Fruit fly (Drosophila melanogaster) S2 (cell line): Measurements from ENCODE around the gene regucalcin.

Experiments used
- CG8478 ChIP-seq: fragments of >200 bp; optimal IDR thresholded peaks from 2 replicates; lab custom pipeline; 2018
- CTCF ChIP-seq, 2 experiments: fragments of >200 bp; optimal IDR thresholded peaks; 2 replicates each; lab custom pipeline; 2018

regucalcin gene

dm6 chrX:12013098-12013493, 919 bp downstream of the regucalcin start:
- TF ChIP-seq CG8478 (no peak), CTCF (optimal IDR thresholded peaks at IDR 0.05; lab: Kevin White, UChicago) (no peak)

DNA sequence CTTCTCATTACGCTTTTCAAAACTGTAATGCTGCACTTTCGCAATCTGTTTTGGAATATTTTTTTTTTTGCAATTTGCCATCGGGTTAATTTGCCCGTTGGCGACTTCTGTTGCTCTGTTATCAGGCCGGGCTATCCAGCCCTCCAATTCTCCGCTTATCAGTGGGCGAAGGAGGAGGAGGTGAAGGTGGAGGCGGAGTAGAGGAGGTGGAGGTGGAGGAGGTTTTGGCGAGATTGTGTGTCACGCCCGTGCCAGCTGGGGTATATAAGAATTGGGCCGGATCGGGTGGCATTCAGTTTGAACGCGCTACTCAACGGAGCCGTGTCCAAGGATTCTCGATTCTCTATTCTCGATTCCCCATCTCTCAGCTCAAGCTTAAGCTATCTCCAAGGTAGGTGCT, 2.0 kb downstream of the regucalcin start:
- TF ChIP-seq CG8478: no peak
- no peak for TF ChIP-seq CTCF (optimal IDR thresholded peaks at IDR 0.05; lab: Kevin White, UChicago)

dm6 chrX:12014800-12015389, 2.7 kb downstream of the regucalcin start:
- TF ChIP-seq CTCF (optimal IDR thresholded peaks at IDR 0.05; lab: Kevin White, UChicago): no peak
- no peak for TF ChIP-seq CG8478

DNA sequence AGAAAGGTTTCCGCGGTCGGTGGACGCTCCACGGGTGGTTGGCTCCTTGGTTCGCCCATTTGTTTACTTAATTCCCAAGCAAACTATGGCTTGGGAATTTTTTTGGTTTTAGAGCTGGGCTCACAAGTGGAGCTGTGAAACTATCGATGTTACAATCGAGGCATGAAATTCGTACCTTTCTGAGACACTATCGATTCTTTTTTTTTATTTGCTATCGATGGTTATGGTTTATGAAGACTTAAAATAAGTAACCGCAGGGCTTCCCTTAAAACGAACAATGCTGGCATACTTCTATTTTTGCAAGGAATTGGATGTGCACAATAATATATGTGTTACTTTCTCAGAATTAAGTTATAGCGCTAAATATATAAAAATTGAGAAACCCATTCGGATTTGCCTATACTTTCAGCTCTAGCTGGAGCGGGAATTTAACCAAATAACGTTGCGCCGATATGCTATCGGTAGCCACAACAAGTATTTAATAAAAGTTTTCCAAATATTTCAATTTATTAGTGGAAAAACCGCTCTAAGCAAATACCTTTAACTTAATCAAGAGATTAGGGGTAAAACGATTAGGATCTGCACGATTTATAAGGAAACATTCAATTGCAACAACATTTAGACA, 5.8 kb downstream of the regucalcin start, which contains the start of gene Chrac-16:
Chrac-16 (minus strand) TSS at position 147 of the 625 bp plus-strand sequence.
- TF ChIP-seq CG8478 (no peak), CTCF (optimal IDR thresholded peaks at IDR 0.05; lab: Kevin White, UChicago) (no peak)

DNA sequence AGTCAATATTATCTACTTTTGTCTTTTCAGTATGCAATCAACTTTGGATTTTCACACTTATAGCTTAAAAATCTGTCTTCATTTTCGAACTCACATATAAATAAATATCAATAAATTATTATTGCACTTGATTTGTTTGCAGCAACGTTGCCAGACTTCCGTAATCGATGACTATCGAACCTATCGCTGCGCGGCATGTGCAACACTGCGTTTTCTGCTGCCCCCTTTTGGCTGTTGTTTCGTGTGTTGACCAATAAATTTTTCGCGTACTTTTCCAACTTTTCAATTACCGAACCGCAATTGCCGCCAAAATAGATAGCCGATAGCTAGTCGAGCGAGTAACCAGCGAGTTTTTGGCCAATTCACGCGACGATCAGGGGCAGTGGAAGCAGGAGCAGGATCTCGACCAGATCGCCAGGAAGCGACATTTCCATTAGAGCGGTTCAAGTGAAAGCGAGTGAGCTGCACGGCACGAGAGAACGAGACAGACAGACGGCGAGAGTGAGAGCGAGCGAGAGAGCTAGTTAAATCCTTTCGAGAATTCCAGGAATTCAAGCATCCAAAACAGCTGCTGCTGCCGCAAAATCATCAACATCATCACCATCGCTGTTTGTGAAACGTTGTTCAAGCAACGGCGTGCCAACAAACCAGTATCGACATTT, 6.4 kb downstream of the regucalcin start, which contains the start of gene Lsm12a:
Lsm12a (plus strand) TSS at position 201 of the 662 bp plus-strand sequence.
- TF ChIP-seq CTCF (optimal IDR thresholded peaks at IDR 0.05; lab: Kevin White, UChicago) (peak in 1 of 2 experiments; percentile 40), CG8478 (no peak)

DNA sequence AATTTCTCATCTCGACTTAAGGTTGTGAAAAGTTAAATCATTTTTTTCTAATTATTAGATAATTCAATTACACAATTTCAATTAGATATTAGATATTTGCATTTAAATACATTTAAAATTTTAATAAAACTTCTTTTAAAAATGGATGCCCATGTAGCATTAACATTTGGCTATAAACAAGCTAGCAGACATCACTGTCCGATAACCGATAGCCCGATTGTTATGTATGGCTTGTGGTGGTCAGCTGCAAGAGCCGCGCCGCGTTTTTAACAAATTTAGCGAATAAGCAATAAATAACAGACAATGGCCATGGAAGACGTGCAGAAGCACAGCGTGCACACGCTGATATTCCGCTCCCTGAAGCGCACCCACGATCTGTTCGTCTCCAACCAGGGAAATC, 8.7 kb downstream of the regucalcin start, which contains the start of gene Tango4:
Tango4 (plus strand) TSS at position 212 of the 400 bp plus-strand sequence.
- no peak for TF ChIP-seq CG8478
- TF ChIP-seq CTCF (optimal IDR thresholded peaks at IDR 0.05; lab: Kevin White, UChicago): no peak

DNA sequence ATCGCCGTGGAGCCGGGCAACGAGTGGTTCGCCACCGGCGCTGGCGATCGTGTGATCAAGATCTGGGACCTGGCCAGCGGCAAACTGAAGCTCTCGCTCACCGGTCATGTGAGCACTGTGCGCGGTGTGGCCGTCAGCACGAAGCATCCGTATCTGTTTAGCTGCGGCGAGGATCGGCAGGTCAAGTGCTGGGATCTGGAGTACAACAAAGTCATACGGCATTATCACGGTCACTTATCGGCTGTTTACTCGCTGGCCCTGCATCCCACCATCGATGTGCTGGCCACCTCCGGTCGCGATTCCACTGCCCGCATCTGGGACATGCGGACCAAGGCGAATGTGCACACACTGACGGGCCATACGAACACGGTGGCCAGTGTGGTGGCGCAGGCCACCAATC, 9.6 kb downstream of the regucalcin start:
- TF ChIP-seq CG8478: no peak
- no peak for TF ChIP-seq CTCF (optimal IDR thresholded peaks at IDR 0.05; lab: Kevin White, UChicago)

DNA sequence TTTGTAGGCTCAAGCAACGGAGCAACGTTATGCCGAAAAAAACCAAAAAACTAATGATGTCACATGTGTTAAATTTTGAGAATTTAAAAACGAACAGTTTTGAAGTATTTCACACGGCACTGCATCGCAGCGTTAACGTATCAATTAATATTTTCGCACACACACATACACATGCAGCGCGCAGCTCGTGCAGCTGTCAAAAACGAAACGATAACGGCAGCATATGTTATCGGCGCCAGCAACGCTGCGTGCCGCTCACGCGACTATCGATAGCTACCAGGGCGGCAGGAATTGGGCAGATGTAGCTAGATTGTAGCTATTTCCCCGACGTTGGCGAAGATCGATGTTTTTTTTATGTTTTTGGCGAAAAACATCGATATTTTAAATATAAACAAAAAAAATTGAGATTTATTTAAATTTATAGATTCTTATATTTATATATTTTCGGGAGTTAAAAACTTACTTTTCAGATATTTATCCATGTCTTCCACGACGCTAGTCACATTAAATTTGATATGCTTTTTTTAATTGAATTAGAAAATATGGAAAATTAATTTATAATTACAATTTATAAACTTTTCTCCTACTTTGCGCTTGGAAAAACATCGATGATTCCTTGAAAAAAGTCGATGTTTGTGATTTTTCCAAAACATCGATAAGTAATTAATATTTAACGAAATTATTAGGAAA, 16.8 kb downstream of the regucalcin start, which contains the start of gene Usp7:
Usp7 (minus strand) TSS at position 208 of the 690 bp plus-strand sequence.
- peak in 1 of 2 experiments; percentile 31 for TF ChIP-seq CTCF (optimal IDR thresholded peaks at IDR 0.05; lab: Kevin White, UChicago)
- TF ChIP-seq CG8478: no peak

DNA sequence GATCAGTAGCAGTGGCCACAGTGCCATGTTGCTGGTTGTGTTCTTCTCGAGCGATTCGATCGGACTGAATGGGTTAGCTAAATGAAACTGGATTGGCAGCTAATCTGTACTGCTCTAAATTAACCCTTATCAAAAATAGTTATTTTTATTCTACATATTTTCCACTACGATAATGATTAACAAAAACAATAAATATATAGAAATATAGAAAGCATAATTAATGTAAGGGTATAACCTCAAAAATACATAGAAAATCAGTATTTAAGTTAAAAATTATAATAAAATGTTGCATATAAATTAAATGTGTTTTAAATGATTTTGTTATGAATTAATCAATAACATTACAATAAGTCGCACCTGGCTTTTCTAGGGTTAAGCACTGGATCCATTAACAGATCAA, 19.2 kb downstream of the regucalcin start, which contains the start of gene Cyp311a1:
Cyp311a1 (minus strand) TSS at position 66 of the 400 bp plus-strand sequence.
- TF ChIP-seq CG8478: no peak
- no peak for TF ChIP-seq CTCF (optimal IDR thresholded peaks at IDR 0.05; lab: Kevin White, UChicago)

- TF ChIP-seq CG8478: no peak
Measured at dm6 chrX:12032136-12032682, 20.0 kb downstream of the regucalcin start, which contains the start of gene Cyp318a1. Gene Cyp318a1, plus strand, starts transcription at chrX:12032632.

dm6 chrX:12034713-12035112, 22.5 kb downstream of the regucalcin start:
- no peak for TF ChIP-seq CG8478
- no peak for TF ChIP-seq CTCF (optimal IDR thresholded peaks at IDR 0.05; lab: Kevin White, UChicago)

DNA sequence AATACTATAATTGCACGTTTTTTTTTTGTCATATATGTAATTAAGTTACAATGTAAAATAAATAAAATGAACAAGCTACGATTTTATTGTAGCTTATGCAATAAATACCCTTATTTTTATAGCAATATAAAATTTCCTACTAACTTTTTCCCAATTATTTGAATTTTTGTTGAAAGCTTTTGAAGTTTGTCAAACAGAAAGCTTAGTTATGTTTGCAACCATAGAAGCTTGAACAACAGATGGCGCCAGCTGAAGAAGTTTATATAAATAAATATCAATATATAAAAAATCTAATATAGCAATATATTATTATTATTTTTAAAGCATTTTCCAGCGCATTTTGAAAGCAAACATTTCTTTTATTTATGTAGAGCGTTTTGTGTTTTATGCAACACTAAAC, 23.0 kb downstream of the regucalcin start:
- TF ChIP-seq CG8478: no peak
- peak in 1 of 2 experiments; percentile 33 for TF ChIP-seq CTCF (optimal IDR thresholded peaks at IDR 0.05; lab: Kevin White, UChicago)

DNA sequence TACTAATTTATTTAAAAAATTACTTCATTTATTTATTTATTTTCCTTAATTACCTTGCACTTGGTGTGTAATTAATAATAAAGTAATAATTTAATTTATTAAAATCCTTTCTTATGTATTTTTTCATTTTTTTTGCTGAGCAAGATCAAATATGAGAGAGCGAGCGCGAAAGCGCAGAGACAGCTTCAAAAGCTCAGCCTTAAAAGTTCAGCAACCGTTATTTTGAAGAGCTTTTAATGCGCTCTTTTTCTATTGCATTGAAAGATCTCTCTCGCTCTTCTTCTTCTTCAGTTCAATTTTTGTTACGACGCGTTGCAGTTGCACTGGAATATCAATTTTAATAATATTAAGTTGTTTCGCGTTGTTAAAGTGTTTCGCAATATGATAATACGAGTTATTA, 31.2 kb downstream of the regucalcin start, which contains the start of gene Ten-a:
Ten-a (plus strand) TSS at position 301 of the 400 bp plus-strand sequence.
- no peak for TF ChIP-seq CTCF (optimal IDR thresholded peaks at IDR 0.05; lab: Kevin White, UChicago)
- no peak for TF ChIP-seq CG8478

DNA sequence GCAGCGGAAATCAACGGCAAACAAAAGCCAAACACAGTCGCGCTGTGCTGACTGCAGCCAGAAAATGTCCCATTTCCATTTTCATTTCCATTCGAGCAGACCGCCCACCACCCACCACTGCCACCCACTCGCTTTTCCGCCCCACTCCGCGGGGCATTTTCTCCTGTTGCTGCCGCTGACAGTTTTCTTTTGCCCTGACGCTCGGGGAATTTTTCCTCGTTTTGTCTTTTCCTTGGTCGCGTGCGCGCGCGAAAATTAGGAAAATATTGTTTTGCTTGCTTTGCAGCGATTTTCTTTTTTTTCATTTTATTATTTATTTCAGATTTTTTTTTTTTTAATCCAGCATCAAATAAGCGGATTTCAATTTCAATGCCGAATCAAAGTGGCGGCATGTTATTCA, 38.1 kb downstream of the regucalcin start:
- no peak for TF ChIP-seq CTCF (optimal IDR thresholded peaks at IDR 0.05; lab: Kevin White, UChicago)

DNA sequence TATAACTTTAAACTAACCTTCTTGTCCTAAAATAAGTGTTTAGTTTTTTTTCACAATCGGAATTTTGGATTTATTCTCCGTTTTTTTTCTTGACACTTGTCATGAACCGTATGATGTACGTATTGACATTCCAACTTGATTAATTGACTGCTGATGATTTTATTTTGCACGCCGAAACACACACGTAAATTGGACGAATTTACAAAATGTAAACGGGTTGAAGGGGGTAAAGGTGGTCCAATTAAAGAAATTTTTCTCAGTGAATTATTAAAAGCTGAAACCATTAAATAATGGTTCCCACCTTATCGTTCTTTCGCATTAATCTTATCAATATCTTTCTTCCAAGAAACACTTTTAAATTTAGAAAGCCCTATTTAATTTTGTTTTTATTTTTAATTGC, 44.4 kb downstream of the regucalcin start, which contains the start of gene Uch-L5R:
Uch-L5R (minus strand) TSS at position 101 of the 400 bp plus-strand sequence.
- no peak for TF ChIP-seq CTCF (optimal IDR thresholded peaks at IDR 0.05; lab: Kevin White, UChicago)
- TF ChIP-seq CG8478: no peak
